Fruit fly (Drosophila melanogaster) whole organism, pupa: ENCODE results near the gene dos.

Experiments
- CG10348 ChIP-seq: fragments of 200-800 bp; sonication (Bioruptor generic); IDR thresholded peaks from 2 replicates; pipeline ENCODE4 v1.3.6; 2022; ENCODE audit warnings: missing biosample characterization, missing genetic modification characterization
- CG12605 ChIP-seq: fragments of 200-800 bp; sonication (Bioruptor generic); IDR thresholded peaks from 2 replicates; pipeline ENCODE4 v1.3.6; 2022; ENCODE audit warnings: missing biosample characterization, missing genetic modification characterization
- CG13204 ChIP-seq: fragments of 200-800 bp; sonication (Bioruptor generic); optimal IDR thresholded peaks from 2 replicates; lab custom pipeline; 2018; ENCODE audit warnings: missing biosample characterization, mild to moderate bottlenecking, missing genetic modification characterization, moderate library complexity
- CG14655 ChIP-seq: fragments of 200-800 bp; sonication (Bioruptor generic); optimal IDR thresholded peaks from 3 replicates; lab custom pipeline; 2017; ENCODE audit warnings: mild to moderate bottlenecking, missing biosample characterization, missing genetic modification reagents, missing genetic modification characterization
- CG15710 ChIP-seq: fragments of 200-800 bp; sonication (Bioruptor generic); optimal IDR thresholded peaks from 2 replicates; lab custom pipeline; 2018; ENCODE audit warnings: missing biosample characterization, mild to moderate bottlenecking, missing genetic modification characterization, moderate library complexity
- CG17806 ChIP-seq: fragments of 200-800 bp; sonication (Bioruptor generic); optimal IDR thresholded peaks from 2 replicates; lab custom pipeline; 2018; ENCODE audit warnings: missing biosample characterization, mild to moderate bottlenecking, missing genetic modification characterization, moderate library complexity
- CG32121 ChIP-seq: fragments of 200-800 bp; sonication (Bioruptor generic); IDR thresholded peaks from 2 replicates; pipeline ENCODE4 v1.3.6; 2022; ENCODE audit warnings: missing biosample characterization, missing genetic modification characterization
- CG34367 ChIP-seq: fragments of 200-800 bp; sonication (Bioruptor generic); optimal IDR thresholded peaks from 2 replicates; lab custom pipeline; 2018; ENCODE audit warnings: missing biosample characterization, mild to moderate bottlenecking, missing genetic modification characterization
- CG4496 ChIP-seq: fragments of 200-800 bp; sonication (Bioruptor generic); IDR thresholded peaks from 3 replicates; pipeline ENCODE4 v1.3.6; 2022; ENCODE audit warnings: missing biosample characterization, missing genetic modification characterization
- CG8159 ChIP-seq: fragments of 200-800 bp; sonication (Bioruptor generic); optimal IDR thresholded peaks from 3 replicates; lab custom pipeline; 2018; ENCODE audit warnings: missing biosample characterization, mild to moderate bottlenecking, missing genetic modification characterization, moderate library complexity
- CG8301 ChIP-seq: fragments of 200-800 bp; sonication (Bioruptor generic); optimal IDR thresholded peaks from 2 replicates; lab custom pipeline; 2018; ENCODE audit warnings: missing biosample characterization, mild to moderate bottlenecking, missing genetic modification characterization
- CG9948 ChIP-seq: fragments of 200-800 bp; sonication (Bioruptor generic); optimal IDR thresholded peaks from 2 replicates; lab custom pipeline; 2018; ENCODE audit warnings: missing biosample characterization, mild to moderate bottlenecking, missing genetic modification characterization, moderate library complexity
- D1 ChIP-seq: fragments of 200-800 bp; sonication (Bioruptor generic); optimal IDR thresholded peaks from 2 replicates; lab custom pipeline; 2018; ENCODE audit warnings: missing biosample characterization, mild to moderate bottlenecking, missing genetic modification characterization, moderate library complexity
- EcR ChIP-seq: fragments of 200-800 bp; sonication (Bioruptor generic); optimal IDR thresholded peaks from 3 replicates; lab custom pipeline; 2019; ENCODE audit warnings: missing biosample characterization, missing genetic modification characterization, mild to moderate bottlenecking, moderate library complexity, missing genetic modification reagents
- Ets98B ChIP-seq: fragments of 200-800 bp; sonication (Bioruptor generic); IDR thresholded peaks from 2 replicates; pipeline ENCODE4 v1.3.6; 2022; ENCODE audit warnings: missing biosample characterization, missing genetic modification characterization
- Pif1A ChIP-seq: fragments of 200-800 bp; sonication (Bioruptor generic); optimal IDR thresholded peaks from 3 replicates; lab custom pipeline; 2016; ENCODE audit warnings: missing biosample characterization, missing genetic modification characterization
- Pif1B ChIP-seq: fragments of 200-800 bp; sonication (Bioruptor generic); optimal IDR thresholded peaks from 3 replicates; lab custom pipeline; 2016; ENCODE audit warnings: missing biosample characterization, missing genetic modification characterization
- Snoo ChIP-seq: fragments of 200-800 bp; sonication (Bioruptor generic); optimal IDR thresholded peaks from 3 replicates; lab custom pipeline; 2017; ENCODE audit warnings: missing biosample characterization, mild to moderate bottlenecking, missing genetic modification characterization, inconsistent platforms
- fd96Ca ChIP-seq: fragments of 200-800 bp; sonication (Bioruptor generic); IDR thresholded peaks from 3 replicates; pipeline ENCODE4 v1.3.6; 2022; ENCODE audit warnings: missing biosample characterization, missing genetic modification characterization
- gl ChIP-seq: fragments of 200-800 bp; sonication (Bioruptor generic); optimal IDR thresholded peaks from 2 replicates; lab custom pipeline; 2018; ENCODE audit warnings: missing biosample characterization, mild to moderate bottlenecking, missing genetic modification characterization
- rn ChIP-seq: fragments of 200-800 bp; sonication (Bioruptor generic); IDR thresholded peaks from 2 replicates; pipeline ENCODE4 v1.3.6; 2022; ENCODE audit warnings: missing biosample characterization, missing genetic modification characterization

dos gene

dm6 chr3L:2589167-2589910 is at the start of gene dos:
Gene dos, plus strand, starts transcription at chr3L:2589414.
- TF ChIP-seq gl (tag; lab: Kevin White, UChicago): no peak
- TF ChIP-seq CG8301 (tag; lab: Kevin White, UChicago): peak; percentile 0
- TF ChIP-seq CG15710 (tag; lab: Kevin White, UChicago): peak; percentile 20
- peak; percentile 15 for TF ChIP-seq Snoo (tag; lab: Kevin White, UChicago)
- no peak for TF ChIP-seq CG9948 (tag; lab: Kevin White, UChicago)
- 0 out of 3 replicates have a peak, but pooled peaks have one; percentile 32 for TF ChIP-seq CG4496 (GFP tag; lab: Robert Waterston, UW)
- TF ChIP-seq EcR (GFP tag; lab: Kevin White, UChicago): no peak
- TF ChIP-seq Pif1A (GFP tag; lab: Kevin White, UChicago): peak; percentile 20
- no peak for TF ChIP-seq CG34367 (tag; lab: Kevin White, UChicago)
- peak; percentile 2 for TF ChIP-seq D1 (tag; lab: Kevin White, UChicago)
- no peak for TF ChIP-seq CG12605 (GFP tag; lab: Robert Waterston, UW)
- TF ChIP-seq CG17806 (tag; lab: Kevin White, UChicago): peak; percentile 14
- no peak for TF ChIP-seq fd96Ca
- TF ChIP-seq CG10348 (GFP tag; lab: Robert Waterston, UW): no peak
- TF ChIP-seq CG13204: no peak
- TF ChIP-seq Pif1B (GFP tag; lab: Kevin White, UChicago): no peak
- peak; percentile 9 for TF ChIP-seq CG14655
- TF ChIP-seq Ets98B (GFP tag; lab: Robert Waterston, UW): 0 out of 2 replicates have a peak, but pooled peaks have one; percentile 23
- TF ChIP-seq rn (GFP tag; lab: Robert Waterston, UW): no peak
- peak; percentile 37 for TF ChIP-seq CG8159 (tag; lab: Kevin White, UChicago)
- no peak for TF ChIP-seq CG32121
- TF ChIP-seq, all 21 proteins: peak for 10

DNA sequence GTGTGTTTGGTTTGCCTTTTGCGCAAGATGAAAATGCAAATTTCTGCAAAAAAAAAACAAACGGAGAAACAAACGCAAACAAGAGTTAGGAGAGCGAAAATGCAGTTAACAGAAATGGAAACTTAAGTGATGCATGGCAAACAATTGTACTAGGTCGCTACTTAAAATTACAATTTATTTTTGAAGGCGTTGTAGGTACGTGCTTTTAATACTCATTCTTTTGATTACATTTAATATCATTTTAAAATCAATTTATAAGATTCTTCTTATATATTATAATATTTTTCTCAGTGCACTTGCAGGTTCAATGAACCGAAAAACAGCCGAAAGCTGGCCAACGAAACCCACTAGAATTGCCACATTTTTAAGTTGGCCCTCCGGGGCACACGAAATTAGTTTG is 47.9 kb upstream of the dos start:
- peak; percentile 37 for TF ChIP-seq CG14655
- no peak for TF ChIP-seq CG12605 (GFP tag; lab: Robert Waterston, UW)
- peak; percentile 37; the same call in 1 of the 3 replicates for TF ChIP-seq CG4496 (GFP tag; lab: Robert Waterston, UW)
- no peak for TF ChIP-seq CG13204
- TF ChIP-seq rn (GFP tag; lab: Robert Waterston, UW): no peak
- TF ChIP-seq CG32121: no peak
- TF ChIP-seq CG8301 (tag; lab: Kevin White, UChicago): peak; percentile 6
- no peak for TF ChIP-seq fd96Ca
- peak; percentile 7; the same call in 1 of the 2 replicates for TF ChIP-seq Ets98B (GFP tag; lab: Robert Waterston, UW)

DNA sequence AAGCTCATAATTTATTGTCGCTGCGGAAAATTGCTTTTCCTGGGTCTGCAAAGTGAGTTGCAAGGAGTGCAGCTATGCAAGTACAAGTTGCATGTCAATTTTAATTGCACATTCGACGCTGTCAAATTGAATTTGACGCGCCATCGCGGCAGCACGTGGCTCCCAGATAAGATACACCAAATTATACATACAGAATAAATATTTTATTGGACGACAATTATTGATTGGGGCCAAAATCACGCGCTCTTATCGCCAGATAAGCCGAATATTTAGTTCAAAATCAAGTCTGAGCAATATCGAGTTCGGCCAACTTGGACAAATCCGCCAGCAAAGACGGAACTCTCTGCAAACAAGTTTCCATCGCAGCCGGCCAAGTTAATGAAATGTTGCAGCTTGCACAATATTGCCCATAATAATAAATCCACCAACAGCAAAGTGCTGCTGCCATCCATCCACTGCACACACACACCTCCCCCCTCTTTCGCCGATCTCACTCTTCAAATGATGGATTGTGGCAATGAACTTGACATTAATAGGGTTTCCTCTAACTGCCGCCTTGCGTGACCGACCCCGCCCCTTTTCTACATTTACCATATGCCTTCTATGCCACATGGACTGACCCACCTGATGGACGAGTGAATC is 44.7 kb upstream of the dos start:
- TF ChIP-seq CG8301 (tag; lab: Kevin White, UChicago) (no peak), CG13204 (no peak), CG4496 (GFP tag; lab: Robert Waterston, UW) (no peak), CG8159 (tag; lab: Kevin White, UChicago) (no peak)
- TF ChIP-seq, all 21 proteins: peak for 0

dm6 chr3L:2545077-2545453 is 44.1 kb upstream of the dos start:
- TF ChIP-seq CG12605 (GFP tag; lab: Robert Waterston, UW): peak; percentile 9; the same call in 1 of the 2 replicates
- TF ChIP-seq CG8301 (tag; lab: Kevin White, UChicago): peak; percentile 35
- TF ChIP-seq Ets98B (GFP tag; lab: Robert Waterston, UW): no peak
- peak; percentile 55 for TF ChIP-seq CG14655
- peak; percentile 10 for TF ChIP-seq Pif1A (GFP tag; lab: Kevin White, UChicago)
- no peak for TF ChIP-seq rn (GFP tag; lab: Robert Waterston, UW)
- peak; percentile 5 for TF ChIP-seq CG9948 (tag; lab: Kevin White, UChicago)

DNA sequence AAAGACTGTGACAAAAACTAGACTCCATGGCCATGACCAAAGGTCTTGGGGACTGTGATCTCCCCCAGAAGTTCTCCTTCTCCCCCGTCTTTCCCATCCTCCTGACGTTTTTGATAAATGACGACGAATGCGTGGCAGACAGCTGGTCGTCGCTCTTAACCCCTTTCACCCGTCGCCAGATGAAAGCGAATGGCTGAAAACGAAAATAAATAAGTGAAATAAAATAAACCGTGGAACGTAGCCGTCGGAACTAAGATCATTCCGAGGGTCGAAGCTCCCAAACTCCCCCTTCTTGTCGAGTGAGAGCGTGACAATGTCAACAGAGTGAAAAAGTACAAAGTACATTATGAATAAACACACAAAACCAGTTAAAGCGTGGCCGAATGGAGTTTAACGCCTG is 43.3 kb upstream of the dos start:
- TF ChIP-seq CG17806 (tag; lab: Kevin White, UChicago): no peak
- TF ChIP-seq fd96Ca: no peak
- no peak for TF ChIP-seq Snoo (tag; lab: Kevin White, UChicago)
- no peak for TF ChIP-seq CG8301 (tag; lab: Kevin White, UChicago)
- TF ChIP-seq CG8159 (tag; lab: Kevin White, UChicago): no peak
- no peak for TF ChIP-seq CG4496 (GFP tag; lab: Robert Waterston, UW)
- no peak for TF ChIP-seq CG12605 (GFP tag; lab: Robert Waterston, UW)
- no peak for TF ChIP-seq CG10348 (GFP tag; lab: Robert Waterston, UW)
- TF ChIP-seq CG9948 (tag; lab: Kevin White, UChicago): no peak
- no peak for TF ChIP-seq CG13204
- TF ChIP-seq CG32121: no peak
- no peak for TF ChIP-seq gl (tag; lab: Kevin White, UChicago)
- no peak for TF ChIP-seq rn (GFP tag; lab: Robert Waterston, UW)
- TF ChIP-seq D1 (tag; lab: Kevin White, UChicago): no peak
- TF ChIP-seq CG15710 (tag; lab: Kevin White, UChicago): no peak
- TF ChIP-seq EcR (GFP tag; lab: Kevin White, UChicago): no peak
- no peak for TF ChIP-seq CG34367 (tag; lab: Kevin White, UChicago)

- TF ChIP-seq CG8159 (tag; lab: Kevin White, UChicago) (peak; percentile 78), fd96Ca (no peak), CG4496 (GFP tag; lab: Robert Waterston, UW) (no peak), CG12605 (GFP tag; lab: Robert Waterston, UW) (no peak), CG9948 (tag; lab: Kevin White, UChicago) (peak; percentile 58), CG32121 (no peak; the same call in 1 of the 2 replicates), Ets98B (GFP tag; lab: Robert Waterston, UW) (no peak), Pif1A (GFP tag; lab: Kevin White, UChicago) (peak; percentile 64), Snoo (tag; lab: Kevin White, UChicago) (peak; percentile 1), gl (tag; lab: Kevin White, UChicago) (peak; percentile 56), rn (GFP tag; lab: Robert Waterston, UW) (no peak), CG34367 (tag; lab: Kevin White, UChicago) (no peak), CG17806 (tag; lab: Kevin White, UChicago) (peak; percentile 75), Pif1B (GFP tag; lab: Kevin White, UChicago) (peak; percentile 67), D1 (tag; lab: Kevin White, UChicago) (no peak), CG15710 (tag; lab: Kevin White, UChicago) (peak; percentile 46), CG8301 (tag; lab: Kevin White, UChicago) (peak; percentile 52), CG10348 (GFP tag; lab: Robert Waterston, UW) (no peak), EcR (GFP tag; lab: Kevin White, UChicago) (no peak), CG14655 (peak; percentile 65), CG13204 (no peak)
- TF ChIP-seq, all 21 proteins: peak for 10
Observed at dm6 chr3L:2548932-2549331, 40.3 kb upstream of the dos start.
